Worm (Caenorhabditis elegans): ENCODE results near the gene srz-62.

ce11 chrIV:3906393-3906792 is 6.1 kb downstream of the srz-62 start, which contains the start of gene F56D6.11:
- TF ChIP-seq unc-98 (GFP tag; IDR thresholded peaks at IDR 0.05) (no peak), hlh-17 (GFP tag; optimal IDR thresholded peaks at IDR 0.05; ENCODE audit: borderline replicate concordance) (no peak), aha-1 (tag; optimal IDR thresholded peaks at IDR 0.05) (no peak), ceh-90 (tag; optimal IDR thresholded peaks at IDR 0.05) (no peak), fkh-10 (GFP tag; optimal IDR thresholded peaks at IDR 0.05) (no peak), lsy-2 (tag; optimal IDR thresholded peaks at IDR 0.05) (no peak), unc-62 (GFP tag; optimal IDR thresholded peaks at IDR 0.05) (no peak), dpl-1 (GFP tag; optimal IDR thresholded peaks at IDR 0.05) (no peak), mep-1 (tag; optimal IDR thresholded peaks at IDR 0.05) (no peak)

Data from whole organism, L1 larva.